Fruit fly (Drosophila melanogaster) whole organism, embryonic: Measurements from ENCODE around the gene CG10492.

Experiments
- Ada2b ChIP-seq: fragments of 200-800 bp; sonication (Bioruptor generic); IDR thresholded peaks from 2 replicates; pipeline ENCODE4 v1.3.6; 2022; ENCODE audit warnings: missing biosample characterization, missing genetic modification characterization
- Blimp-1 ChIP-seq: fragments of 200-800 bp; sonication (Bioruptor generic); optimal IDR thresholded peaks from 3 replicates; lab custom pipeline; 2018; ENCODE audit warnings: missing biosample characterization, missing genetic modification characterization, mild to moderate bottlenecking, moderate library complexity, missing genetic modification reagents
- CG10431 ChIP-seq: fragments of 200-800 bp; sonication (Bioruptor generic); optimal IDR thresholded peaks from 3 replicates; lab custom pipeline; 2018; ENCODE audit warnings: missing biosample characterization, mild to moderate bottlenecking, missing genetic modification characterization
- CG12236 ChIP-seq: fragments of 200-800 bp; sonication (Bioruptor generic); optimal IDR thresholded peaks from 2 replicates; lab custom pipeline; 2016; ENCODE audit warnings: missing biosample characterization, missing genetic modification characterization
- CG13894 ChIP-seq: fragments of 200-800 bp; sonication (Bioruptor generic); optimal IDR thresholded peaks from 3 replicates; lab custom pipeline; 2018; ENCODE audit warnings: missing biosample characterization, mild to moderate bottlenecking, missing genetic modification characterization, moderate library complexity
- CG15269 ChIP-seq: fragments of 200-800 bp; sonication (Bioruptor generic); optimal IDR thresholded peaks from 2 replicates; lab custom pipeline; 2018; ENCODE audit warnings: missing biosample characterization, mild to moderate bottlenecking, missing genetic modification characterization, moderate library complexity
- CG1602 ChIP-seq: fragments of 200-800 bp; sonication (Bioruptor generic); optimal IDR thresholded peaks from 3 replicates; lab custom pipeline; 2016; ENCODE audit warnings: missing biosample characterization, missing genetic modification characterization
- CG17328 ChIP-seq: fragments of 200-800 bp; sonication (Bioruptor generic); IDR thresholded peaks from 2 replicates; pipeline ENCODE4 v1.3.6; 2022; ENCODE audit warnings: missing biosample characterization, missing genetic modification characterization
- CG17361 ChIP-seq: fragments of 200-800 bp; sonication (Bioruptor generic); IDR thresholded peaks from 3 replicates; pipeline ENCODE4 v1.3.6; 2022; ENCODE audit warnings: missing biosample characterization, missing genetic modification characterization
- CG17802 ChIP-seq: fragments of 200-800 bp; sonication (Bioruptor generic); optimal IDR thresholded peaks from 2 replicates; lab custom pipeline; 2018; ENCODE audit warnings: missing biosample characterization, mild to moderate bottlenecking, missing genetic modification characterization, moderate library complexity
- CG17829 ChIP-seq: fragments of 200-800 bp; optimal IDR thresholded peaks from 2 replicates; lab custom pipeline; 2019; ENCODE audit warnings: missing biosample characterization, mild to moderate bottlenecking, missing genetic modification characterization, moderate library complexity
- CG18262 ChIP-seq: fragments of 200-800 bp; optimal IDR thresholded peaks from 3 replicates; lab custom pipeline; 2019; ENCODE audit warnings: missing biosample characterization, mild to moderate bottlenecking, missing genetic modification characterization, moderate library complexity
- CG1832 ChIP-seq: fragments of 200-800 bp; sonication (Bioruptor generic); optimal IDR thresholded peaks from 2 replicates; lab custom pipeline; 2017; ENCODE audit warnings: missing biosample characterization, mild to moderate bottlenecking, missing genetic modification characterization, inconsistent platforms
- CG2889 ChIP-seq: fragments of 200-800 bp; sonication (Bioruptor generic); IDR thresholded peaks from 3 replicates; pipeline ENCODE4 v1.3.6; 2022; ENCODE audit warnings: missing biosample characterization, missing genetic modification characterization
- CG3281 ChIP-seq: fragments of 200-800 bp; sonication (Bioruptor generic); optimal IDR thresholded peaks from 3 replicates; lab custom pipeline; 2017; ENCODE audit warnings: missing biosample characterization, mild to moderate bottlenecking, missing genetic modification characterization
- CG34224 ChIP-seq: fragments of 200-800 bp; sonication (Bioruptor generic); IDR thresholded peaks from 3 replicates; pipeline ENCODE4 v1.3.6; 2022; ENCODE audit warnings: missing biosample characterization, missing genetic modification characterization; ENCODE audit not compliant: partially characterized antibody
- CG7839 ChIP-seq: fragments of 200-800 bp; sonication (Bioruptor generic); optimal IDR thresholded peaks from 3 replicates; lab custom pipeline; 2018; ENCODE audit warnings: missing biosample characterization, mild to moderate bottlenecking, missing genetic modification characterization, moderate library complexity
- CG7963 ChIP-seq: fragments of 200-800 bp; sonication (Bioruptor generic); IDR thresholded peaks from 3 replicates; pipeline ENCODE4 v1.3.6; 2022; ENCODE audit warnings: missing biosample characterization, missing genetic modification characterization; ENCODE audit not compliant: partially characterized antibody
- CG8359 ChIP-seq: fragments of 200-800 bp; sonication (Bioruptor generic); optimal IDR thresholded peaks from 2 replicates; lab custom pipeline; 2017; ENCODE audit warnings: missing biosample characterization, mild to moderate bottlenecking, missing genetic modification characterization, borderline replicate concordance
- CG8388 ChIP-seq: fragments of 200-800 bp; sonication (Bioruptor generic); optimal IDR thresholded peaks from 2 replicates; lab custom pipeline; 2019; ENCODE audit warnings: missing biosample characterization, mild to moderate bottlenecking, missing genetic modification characterization, moderate library complexity
- CG9609 ChIP-seq: fragments of 200-800 bp; sonication (Bioruptor generic); optimal IDR thresholded peaks from 3 replicates; lab custom pipeline; 2016; ENCODE audit warnings: missing biosample characterization, missing genetic modification characterization
- CHES-1-like ChIP-seq: fragments of 200-800 bp; sonication (Bioruptor generic); optimal IDR thresholded peaks from 2 replicates; lab custom pipeline; 2016; ENCODE audit warnings: missing biosample characterization, missing genetic modification characterization
- Dbx ChIP-seq: fragments of 200-800 bp; sonication (Bioruptor generic); IDR thresholded peaks from 3 replicates; pipeline ENCODE4 v1.3.6; 2022; ENCODE audit warnings: missing biosample characterization, missing genetic modification characterization
- Dek ChIP-seq: fragments of 200-800 bp; sonication (Bioruptor generic); optimal IDR thresholded peaks from 3 replicates; lab custom pipeline; 2019; ENCODE audit warnings: missing biosample characterization, mild to moderate bottlenecking, missing genetic modification characterization, moderate library complexity
- Ets65A ChIP-seq: fragments of 200-800 bp; sonication (Bioruptor generic); peaks from one replicate; lab custom pipeline; 2016; ENCODE audit warnings: missing biosample characterization, missing genetic modification characterization
- Fer1 ChIP-seq: fragments of 200-800 bp; sonication (Bioruptor generic); optimal IDR thresholded peaks from 2 replicates; lab custom pipeline; 2017; ENCODE audit warnings: missing biosample characterization, mild to moderate bottlenecking, missing genetic modification characterization
- Fer3 ChIP-seq: fragments of 200-800 bp; sonication (Bioruptor generic); optimal IDR thresholded peaks from 2 replicates; lab custom pipeline; 2018; ENCODE audit warnings: missing biosample characterization, mild to moderate bottlenecking, missing genetic modification characterization, moderate library complexity
- HLH4C ChIP-seq: fragments of 200-800 bp; sonication (Bioruptor generic); IDR thresholded peaks from 3 replicates; pipeline ENCODE4 v1.3.6; 2022; ENCODE audit warnings: missing biosample characterization, missing genetic modification characterization; ENCODE audit not compliant: partially characterized antibody
- Hr51 ChIP-seq, 2 experiments: fragments of 200-800 bp; sonication (Bioruptor generic); optimal IDR thresholded peaks; 2 replicates in 1 of 2; 3 replicates in 1 of 2; lab custom pipeline; 2016 to 2018; ENCODE audit warnings: missing biosample characterization in 2 of 2, missing genetic modification characterization in 2 of 2, mild to moderate bottlenecking in 1 of 2, moderate library complexity in 1 of 2
- Lhr ChIP-seq: fragments of 200-800 bp; sonication (Bioruptor generic); optimal IDR thresholded peaks from 3 replicates; lab custom pipeline; 2017; ENCODE audit warnings: mild to moderate bottlenecking, missing biosample characterization, missing genetic modification reagents, missing genetic modification characterization
- Meics ChIP-seq: fragments of 200-800 bp; sonication (Bioruptor generic); optimal IDR thresholded peaks from 2 replicates; lab custom pipeline; 2017; ENCODE audit warnings: missing biosample characterization, mild to moderate bottlenecking, missing genetic modification characterization
- ase ChIP-seq: fragments of 200-800 bp; sonication (Bioruptor generic); IDR thresholded peaks from 3 replicates; pipeline ENCODE4 v1.3.6; 2022; ENCODE audit warnings: missing biosample characterization, missing genetic modification characterization
- crc ChIP-seq: fragments of 200-800 bp; sonication (Bioruptor generic); optimal IDR thresholded peaks from 2 replicates; lab custom pipeline; 2016; ENCODE audit warnings: missing biosample characterization, missing genetic modification characterization
- crp ChIP-seq, 2 experiments: fragments of 200-800 bp; sonication (Bioruptor generic); optimal IDR thresholded peaks; 2 replicates in 1 of 2; 3 replicates in 1 of 2; lab custom pipeline; 2017; ENCODE audit warnings: missing biosample characterization in 2 of 2, missing genetic modification characterization in 2 of 2, mild to moderate bottlenecking in 1 of 2, moderate library complexity in 1 of 2
- fd96Cb ChIP-seq: fragments of 200-800 bp; sonication (Bioruptor generic); optimal IDR thresholded peaks from 2 replicates; lab custom pipeline; 2018; ENCODE audit warnings: missing biosample characterization, mild to moderate bottlenecking, missing genetic modification characterization, moderate library complexity
- fru ChIP-seq: fragments of >200 bp; optimal IDR thresholded peaks from 2 replicates; lab custom pipeline; 2017
- ftz-f1 ChIP-seq: fragments of 200-800 bp; sonication (Bioruptor generic); optimal IDR thresholded peaks from 2 replicates; lab custom pipeline; 2016; ENCODE audit warnings: missing biosample characterization, missing genetic modification characterization
- gsb ChIP-seq: fragments of 200-800 bp; sonication (Bioruptor generic); IDR thresholded peaks from 2 replicates; pipeline ENCODE4 v1.3.6; 2022; ENCODE audit warnings: missing biosample characterization, missing genetic modification characterization
- hth ChIP-seq: fragments of >200 bp; optimal IDR thresholded peaks from 2 replicates; lab custom pipeline; 2017; ENCODE audit warnings: inconsistent platforms
- kni ChIP-seq: fragments of 200-800 bp; sonication (Bioruptor generic); optimal IDR thresholded peaks from 3 replicates; lab custom pipeline; 2017; ENCODE audit warnings: mild to moderate bottlenecking, missing biosample characterization, missing genetic modification reagents, missing genetic modification characterization
- lilli ChIP-seq: fragments of 200-800 bp; sonication (Bioruptor generic); optimal IDR thresholded peaks from 3 replicates; lab custom pipeline; 2016; ENCODE audit warnings: missing biosample characterization, missing genetic modification characterization
- lmd ChIP-seq: fragments of 200-800 bp; sonication (Bioruptor generic); IDR thresholded peaks from 2 replicates; pipeline ENCODE4 v1.3.6; 2022; ENCODE audit warnings: missing biosample characterization, missing genetic modification characterization
- lov ChIP-seq, 2 experiments: fragments of 200-800 bp in 1 of 2; fragments of >200 bp in 1 of 2; sonication (Bioruptor generic) in 1 of 2; IDR thresholded peaks in 1 of 2; optimal IDR thresholded peaks in 1 of 2; 2 replicates in 1 of 2; 3 replicates in 1 of 2; pipeline versions ENCODE4 v1.3.6 to Lab custom; 2017 to 2022; ENCODE audit warnings: missing biosample characterization in 1 of 2, missing genetic modification characterization in 1 of 2
- phol ChIP-seq: fragments of 200-800 bp; sonication (Bioruptor generic); optimal IDR thresholded peaks from 3 replicates; lab custom pipeline; 2018; ENCODE audit warnings: missing biosample characterization, mild to moderate bottlenecking, missing genetic modification characterization, moderate library complexity
- pnt ChIP-seq: fragments of 200-800 bp; sonication (Bioruptor generic); optimal IDR thresholded peaks from 3 replicates; lab custom pipeline; 2016; ENCODE audit warnings: missing biosample characterization, missing genetic modification characterization
- pzg ChIP-seq: fragments of 200-800 bp; sonication (Bioruptor generic); optimal IDR thresholded peaks from 3 replicates; lab custom pipeline; 2018; ENCODE audit warnings: missing biosample characterization, mild to moderate bottlenecking, missing genetic modification characterization, moderate library complexity
- tin ChIP-seq: fragments of 200-800 bp; sonication (Bioruptor generic); optimal IDR thresholded peaks from 3 replicates; lab custom pipeline; 2016; ENCODE audit warnings: missing biosample characterization, missing genetic modification characterization
- tx ChIP-seq: fragments of 200-800 bp; sonication (Bioruptor generic); optimal IDR thresholded peaks from 2 replicates; lab custom pipeline; 2016; ENCODE audit warnings: missing biosample characterization, missing genetic modification characterization
- unpg ChIP-seq: fragments of 200-800 bp; sonication (Bioruptor generic); optimal IDR thresholded peaks from 3 replicates; lab custom pipeline; 2018; ENCODE audit warnings: missing biosample characterization, mild to moderate bottlenecking, missing genetic modification characterization, moderate library complexity
- zfh1 ChIP-seq: fragments of 200-800 bp; sonication (Bioruptor generic); IDR thresholded peaks from 3 replicates; pipeline ENCODE4 v1.3.6; 2022; ENCODE audit warnings: missing biosample characterization, missing genetic modification characterization

Gene CG10492

dm6 chr2L:19048912-19049311, 5.0 kb upstream of the CG10492 start, which contains the start of gene CG10470 (continued):
- TF ChIP-seq Fer3 (peak; percentile 28), pzg (GFP tag; lab: Kevin White, UChicago) (peak; percentile 46), tin (GFP tag; lab: Kevin White, UChicago) (no peak), Ada2b (no peak), CG18262 (tag; lab: Kevin White, UChicago) (peak; percentile 49), CG17361 (GFP tag; lab: Robert Waterston, UW) (peak; percentile 41; the same call in 2 of the 3 replicates), kni (GFP tag; lab: Kevin White, UChicago) (no peak), Lhr (GFP tag; lab: Kevin White, UChicago) (no peak), fru (lab: Kevin White, UChicago) (no peak), CG17829 (tag; lab: Kevin White, UChicago) (peak; percentile 54), crp (GFP tag; optimal IDR thresholded peaks at IDR 0.05; lab: Kevin White, UChicago) (no peak), CG8359 (GFP tag; lab: Kevin White, UChicago) (no peak), CG15269 (tag; lab: Kevin White, UChicago) (peak; percentile 53), lilli (GFP tag; lab: Kevin White, UChicago) (peak; percentile 21), CG7963 (GFP tag; lab: Robert Waterston, UW) (peak; percentile 75), Meics (GFP tag; lab: Kevin White, UChicago) (no peak), CG7839 (peak; percentile 35), ftz-f1 (no peak), Dbx (no peak), Hr51 (GFP tag; optimal IDR thresholded peaks at IDR 0.05; lab: Kevin White, UChicago) (peak in 1 of 2 experiments; percentile 57), CG34224 (GFP tag; lab: Robert Waterston, UW) (peak; percentile 84), zfh1 (GFP tag; lab: Robert Waterston, UW) (no peak), unpg (GFP tag; lab: Kevin White, UChicago) (peak; percentile 28), CG8388 (GFP tag; lab: Kevin White, UChicago) (peak; percentile 28), hth (lab: Kevin White, UChicago) (no peak), CG1602 (no peak), CG13894 (tag; lab: Kevin White, UChicago) (no peak), Blimp-1 (GFP tag; lab: Kevin White, UChicago) (peak; percentile 12), CG3281 (GFP tag; lab: Kevin White, UChicago) (no peak), pnt (no peak), Fer1 (GFP tag; lab: Kevin White, UChicago) (peak; percentile 13), HLH4C (GFP tag; lab: Robert Waterston, UW) (peak; percentile 81), tx (GFP tag; lab: Kevin White, UChicago) (no peak), Dek (tag; lab: Kevin White, UChicago) (no peak), lov (optimal IDR thresholded peaks at IDR 0.05; lab: Kevin White, UChicago) (no peak), lov (GFP tag; IDR thresholded peaks at IDR 0.05; lab: Robert Waterston, UW) (no peak), crc (GFP tag; lab: Kevin White, UChicago) (no peak), Ets65A (GFP tag; lab: Kevin White, UChicago) (no peak), CG12236 (GFP tag; lab: Kevin White, UChicago) (no peak), lmd (GFP tag; lab: Robert Waterston, UW) (no peak), gsb (no peak), CG17802 (tag; lab: Kevin White, UChicago) (no peak), CG2889 (GFP tag; lab: Robert Waterston, UW) (no peak), fd96Cb (tag; lab: Kevin White, UChicago) (no peak), CHES-1-like (no peak), CG9609 (GFP tag; lab: Kevin White, UChicago) (no peak), CG17328 (GFP tag; lab: Robert Waterston, UW) (no peak), CG10431 (no peak), ase (GFP tag; lab: Robert Waterston, UW) (no peak), phol (tag; lab: Kevin White, UChicago) (peak; percentile 43), CG1832 (GFP tag; lab: Kevin White, UChicago) (no peak)
